Worm (Caenorhabditis elegans): ENCODE data around the gene T08G5.1.
"Not testable (repeated sequence)": the region's sequence is repeated elsewhere in the genome, so short reads cannot be mapped to it uniquely, and the experiment has no call there.

ce11 chrV:14038328-14039084, 19.9 kb downstream of the T08G5.1 start, which contains the start of gene vps-39:
- peak; percentile 28 for TF ChIP-seq sma-3 (GFP tag; optimal IDR thresholded peaks at IDR 0.05)
- not testable (repeated sequence) for TF ChIP-seq lin-39 (tag; optimal IDR thresholded peaks at IDR 0.05); egl-27 (tag; optimal IDR thresholded peaks at IDR 0.05); fos-1 (tag; optimal IDR thresholded peaks at IDR 0.05); unc-39 (tag; optimal IDR thresholded peaks at IDR 0.05); unc-62 (GFP tag; optimal IDR thresholded peaks at IDR 0.05); ztf-1 (GFP tag; conservative IDR thresholded peaks at IDR 0.05)
